Worm (Caenorhabditis elegans) whole organism, L4 larva: ENCODE measurements around the gene npp-15.

Experiments
- F26F4.8 ChIP-seq: fragments of 200-800 bp; sonication (Bioruptor generic); conservative IDR thresholded peaks from 2 replicates; pipeline ENCODE4 v1.3.6; 2022; ENCODE audit warnings: missing genetic modification characterization, missing compliant biosample characterization
- F37D6.2 ChIP-seq: sonication (generic microtip); optimal IDR thresholded peaks from 2 replicates; lab custom pipeline; 2016; ENCODE audit warnings: mild to moderate bottlenecking, missing genetic modification characterization, missing compliant biosample characterization
- F44E2.7 ChIP-seq: fragments of 200-800 bp; sonication (Bioruptor generic); IDR thresholded peaks from 2 replicates; pipeline ENCODE4 v2.1.2; 2022; ENCODE audit warnings: missing genetic modification characterization, missing compliant biosample characterization
- R02D3.7 ChIP-seq: fragments of 150-350 bp; sonication (generic microtip); optimal IDR thresholded peaks from 3 replicates; lab custom pipeline; 2014; ENCODE audit warnings: missing biosample characterization, missing genetic modification characterization
- T20F7.1 ChIP-seq: fragments of 200-800 bp; sonication (Bioruptor generic); optimal IDR thresholded peaks from 2 replicates; lab custom pipeline; 2018; ENCODE audit warnings: mild to moderate bottlenecking, missing genetic modification characterization, missing compliant biosample characterization
- Y48G9A.11 ChIP-seq: fragments of 200-800 bp; sonication (Bioruptor generic); IDR thresholded peaks from 2 replicates; pipeline ENCODE4 v1.3.6; 2022; ENCODE audit warnings: missing genetic modification reagents, missing genetic modification characterization, missing compliant biosample characterization
- ZK337.2 ChIP-seq: fragments of 200-800 bp; sonication (Bioruptor generic); IDR thresholded peaks from 2 replicates; pipeline ENCODE4 v1.3.6; 2022; ENCODE audit warnings: missing genetic modification reagents, missing genetic modification characterization, missing compliant biosample characterization
- ZK546.5 ChIP-seq, 2 experiments: sonication (generic microtip); optimal IDR thresholded peaks; 2 replicates each; lab custom pipeline; 2017; ENCODE audit warnings: missing biosample characterization in 2 of 2, missing genetic modification characterization in 2 of 2
- ama-1 ChIP-seq: fragments of 150-350 bp; optimal IDR thresholded peaks from 2 replicates; lab custom pipeline; 2014; ENCODE audit warnings: inconsistent platforms, mixed read lengths
- arid-1 ChIP-seq: fragments of 200-800 bp; sonication (Bioruptor generic); conservative IDR thresholded peaks from 2 replicates; pipeline ENCODE4 v1.3.6; 2022; ENCODE audit warnings: missing genetic modification reagents, missing genetic modification characterization, missing compliant biosample characterization
- attf-4 ChIP-seq: sonication (generic microtip); optimal IDR thresholded peaks from 3 replicates; lab custom pipeline; 2017; ENCODE audit warnings: missing biosample characterization, missing genetic modification characterization
- ceh-20 ChIP-seq: fragments of 200-800 bp; sonication (Bioruptor generic); IDR thresholded peaks from 2 replicates; pipeline ENCODE4 v1.3.6; 2022; ENCODE audit warnings: missing genetic modification reagents, missing genetic modification characterization, missing compliant biosample characterization
- ceh-28 ChIP-seq: fragments of 150-350 bp; optimal IDR thresholded peaks from 2 replicates; lab custom pipeline; 2014; ENCODE audit warnings: missing biosample characterization, missing genetic modification reagents, missing genetic modification characterization
- ceh-32 ChIP-seq: sonication (generic microtip); optimal IDR thresholded peaks from 2 replicates; lab custom pipeline; 2016; ENCODE audit warnings: mild to moderate bottlenecking, missing genetic modification characterization, missing compliant biosample characterization; ENCODE audit not compliant: poor library complexity
- ceh-82 ChIP-seq: sonication (generic microtip); optimal IDR thresholded peaks from 2 replicates; lab custom pipeline; 2017; ENCODE audit warnings: missing biosample characterization, missing genetic modification characterization
- ces-1 ChIP-seq: fragments of 150-350 bp; sonication (generic microtip); optimal IDR thresholded peaks from 4 replicates; lab custom pipeline; 2014; ENCODE audit warnings: missing biosample characterization, missing genetic modification reagents, missing genetic modification characterization
- ctbp-1 ChIP-seq: fragments of 200-800 bp; sonication (Bioruptor generic); IDR thresholded peaks from 2 replicates; pipeline ENCODE4 v1.3.6; 2022; ENCODE audit warnings: missing genetic modification reagents, missing genetic modification characterization, missing compliant biosample characterization
- daf-12 ChIP-seq: fragments of 150-350 bp; optimal IDR thresholded peaks from 2 replicates; lab custom pipeline; 2014; ENCODE audit warnings: missing biosample characterization, missing genetic modification reagents, missing genetic modification characterization
- dmd-6 ChIP-seq: fragments of 200-800 bp; sonication (Bioruptor generic); IDR thresholded peaks from 2 replicates; pipeline ENCODE4 v1.3.6; 2022; ENCODE audit warnings: missing genetic modification reagents, missing genetic modification characterization, missing compliant biosample characterization
- dpl-1 ChIP-seq: fragments of 150-350 bp; optimal IDR thresholded peaks from 2 replicates; lab custom pipeline; 2014; ENCODE audit warnings: missing biosample characterization, missing genetic modification reagents, missing genetic modification characterization
- egl-43 ChIP-seq: fragments of 200-800 bp; sonication (Bioruptor generic); IDR thresholded peaks from 2 replicates; pipeline ENCODE4 v1.3.6; 2022; ENCODE audit warnings: missing genetic modification reagents, missing genetic modification characterization, missing compliant biosample characterization
- fos-1 ChIP-seq: fragments of 150-350 bp; optimal IDR thresholded peaks from 2 replicates; lab custom pipeline; 2014; ENCODE audit warnings: missing biosample characterization, missing genetic modification characterization
- gei-8 ChIP-seq: fragments of 200-800 bp; sonication (Bioruptor generic); optimal IDR thresholded peaks from 2 replicates; lab custom pipeline; 2018; ENCODE audit warnings: mild to moderate bottlenecking, missing genetic modification characterization, missing compliant biosample characterization
- lim-7 ChIP-seq: fragments of 200-800 bp; sonication (Bioruptor generic); IDR thresholded peaks from 2 replicates; pipeline ENCODE4 v1.3.6; 2022; ENCODE audit warnings: missing genetic modification characterization, missing compliant biosample characterization
- lin-1 ChIP-seq: fragments of 200-800 bp; sonication (Bioruptor generic); IDR thresholded peaks from 2 replicates; pipeline ENCODE4 v1.3.6; 2022; ENCODE audit warnings: missing genetic modification reagents, missing genetic modification characterization, missing compliant biosample characterization
- lin-13 ChIP-seq: fragments of 150-350 bp; optimal IDR thresholded peaks from 2 replicates; lab custom pipeline; 2014; ENCODE audit warnings: missing biosample characterization, missing genetic modification reagents, missing genetic modification characterization
- lin-29 ChIP-seq: fragments of 200-800 bp; sonication (Bioruptor generic); IDR thresholded peaks from 2 replicates; pipeline ENCODE4 v1.3.6; 2022; ENCODE audit warnings: missing genetic modification reagents, missing genetic modification characterization, missing compliant biosample characterization
- lin-39 ChIP-seq: fragments of 150-350 bp; optimal IDR thresholded peaks from 2 replicates; lab custom pipeline; 2014; ENCODE audit warnings: missing biosample characterization, missing genetic modification reagents, missing genetic modification characterization
- madf-5 ChIP-seq, 2 experiments: fragments of 200-800 bp; sonication (Bioruptor generic); IDR thresholded peaks; 2 replicates each; pipeline ENCODE4 v1.3.6; 2022; ENCODE audit warnings: missing compliant biosample characterization in 2 of 2, missing genetic modification characterization in 2 of 2
- madf-9 ChIP-seq: fragments of 200-800 bp; sonication (Bioruptor generic); conservative IDR thresholded peaks from 2 replicates; pipeline ENCODE4 v1.3.6; 2022; ENCODE audit warnings: missing genetic modification reagents, missing genetic modification characterization, missing compliant biosample characterization
- mes-2 ChIP-seq: sonication (generic microtip); optimal IDR thresholded peaks from 2 replicates; lab custom pipeline; 2016; ENCODE audit warnings: missing genotype, mild to moderate bottlenecking, missing genetic modification characterization, missing compliant biosample characterization; ENCODE audit not compliant: poor library complexity, severe bottlenecking
- mxl-3 ChIP-seq: fragments of 200-800 bp; sonication (Bioruptor generic); optimal IDR thresholded peaks from 2 replicates; lab custom pipeline; 2018; ENCODE audit warnings: mild to moderate bottlenecking, missing genetic modification characterization, missing compliant biosample characterization
- nhr-102 ChIP-seq: sonication (generic microtip); optimal IDR thresholded peaks from 2 replicates; lab custom pipeline; 2016; ENCODE audit warnings: mild to moderate bottlenecking, missing genetic modification characterization, moderate library complexity, missing compliant biosample characterization
- nhr-28 ChIP-seq: fragments of 150-350 bp; optimal IDR thresholded peaks from 2 replicates; lab custom pipeline; 2014; ENCODE audit warnings: missing biosample characterization, missing genetic modification characterization
- nhr-42 ChIP-seq: fragments of 200-800 bp; sonication (Bioruptor generic); IDR thresholded peaks from 2 replicates; pipeline ENCODE4 v1.3.6; 2022; ENCODE audit warnings: missing genetic modification characterization, missing compliant biosample characterization
- nhr-48 ChIP-seq: sonication (generic microtip); optimal IDR thresholded peaks from 2 replicates; lab custom pipeline; 2016; ENCODE audit warnings: mild to moderate bottlenecking, missing genetic modification characterization, missing compliant biosample characterization
- nhr-6 ChIP-seq: fragments of 150-350 bp; optimal IDR thresholded peaks from 2 replicates; lab custom pipeline; 2014; ENCODE audit warnings: missing biosample characterization, missing genetic modification characterization
- nhr-77 ChIP-seq: fragments of 150-350 bp; optimal IDR thresholded peaks from 2 replicates; lab custom pipeline; 2014; ENCODE audit warnings: missing biosample characterization, missing genetic modification characterization
- pha-4 ChIP-seq, 2 experiments: fragments of 150-350 bp in 1 of 2; fragments of 200-800 bp in 1 of 2; sonication (Bioruptor generic) in 1 of 2; IDR thresholded peaks in 1 of 2; optimal IDR thresholded peaks in 1 of 2; 2 replicates each; pipeline versions ENCODE4 v1.3.6 to Lab custom; 2014 to 2022; ENCODE audit warnings: missing genetic modification characterization in 2 of 2, missing genetic modification reagents in 2 of 2, missing biosample characterization in 1 of 2, missing compliant biosample characterization in 1 of 2
- skn-1 ChIP-seq: fragments of 150-350 bp; optimal IDR thresholded peaks from 2 replicates; lab custom pipeline; 2014; ENCODE audit warnings: missing biosample characterization, missing genetic modification characterization
- spr-3 ChIP-seq: fragments of 200-800 bp; sonication (Bioruptor generic); optimal IDR thresholded peaks from 2 replicates; lab custom pipeline; 2018; ENCODE audit warnings: mild to moderate bottlenecking, missing genetic modification characterization, missing compliant biosample characterization
- tra-1 ChIP-seq: fragments of 200-800 bp; sonication (Bioruptor generic); IDR thresholded peaks from 2 replicates; pipeline ENCODE4 v1.3.6; 2022; ENCODE audit warnings: missing genetic modification reagents, missing genetic modification characterization, missing compliant biosample characterization
- unc-130 ChIP-seq: sonication (generic microtip); optimal IDR thresholded peaks from 2 replicates; lab custom pipeline; 2016; ENCODE audit warnings: missing genetic modification reagents, missing genetic modification characterization, missing compliant biosample characterization
- vab-7 ChIP-seq: fragments of 200-800 bp; sonication (Bioruptor generic); IDR thresholded peaks from 2 replicates; pipeline ENCODE4 v1.3.6; 2022; ENCODE audit warnings: missing genetic modification reagents, missing genetic modification characterization, missing compliant biosample characterization
- zip-11 ChIP-seq: fragments of 200-800 bp; sonication (Bioruptor generic); IDR thresholded peaks from 2 replicates; pipeline ENCODE4 v1.3.6; 2022; ENCODE audit warnings: missing genetic modification characterization, missing compliant biosample characterization

Gene npp-15

ce11 chrIII:7977224-7977623 lies 48.4 kb downstream of the npp-15 start (continued):
- TF ChIP-seq vab-7: 0 out of 2 replicates have a peak, but pooled peaks have one; percentile 23
- TF ChIP-seq F37D6.2 (tag; lab: Kevin White, UChicago): no peak
- no peak for TF ChIP-seq fos-1 (tag; lab: Kevin White, UChicago)
- TF ChIP-seq lin-29 (GFP tag; lab: Robert Waterston, UW): no peak
- no peak for TF ChIP-seq pha-4 (GFP tag; IDR thresholded peaks at IDR 0.05; lab: Robert Waterston, UW)
- TF ChIP-seq pha-4 (tag; optimal IDR thresholded peaks at IDR 0.05; lab: Kevin White, UChicago): no peak
- peak; percentile 89 for TF ChIP-seq ama-1 (lab: Kevin White, UChicago)
- no peak for TF ChIP-seq ceh-82 (tag; lab: Kevin White, UChicago)
- no peak for TF ChIP-seq dpl-1 (GFP tag; lab: Kevin White, UChicago)
- TF ChIP-seq nhr-77 (tag; lab: Kevin White, UChicago): peak; percentile 24
- TF ChIP-seq ctbp-1 (GFP tag; lab: Robert Waterston, UW): no peak
- no peak for TF ChIP-seq mxl-3 (GFP tag; lab: Kevin White, UChicago)

- TF ChIP-seq Y48G9A.11 (GFP tag; lab: Robert Waterston, UW) (no peak), mes-2 (tag; lab: Kevin White, UChicago) (no peak)
Measured at ce11 chrIII:7977777-7978176, 48.9 kb downstream of the npp-15 start, which contains the start of gene C06G4.4. Gene C06G4.4, minus strand, starts transcription at chrIII:7977812.

ce11 chrIII:7978289-7978688 lies 49.4 kb downstream of the npp-15 start:
- peak; percentile 31; the same call in 1 of the 2 replicates for TF ChIP-seq pha-4 (GFP tag; IDR thresholded peaks at IDR 0.05; lab: Robert Waterston, UW)
- TF ChIP-seq pha-4 (tag; optimal IDR thresholded peaks at IDR 0.05; lab: Kevin White, UChicago): no peak
- peak; percentile 57; the same call in 1 of the 2 replicates for TF ChIP-seq lim-7 (GFP tag; lab: Robert Waterston, UW)
- no peak for TF ChIP-seq ceh-82 (tag; lab: Kevin White, UChicago)
- no peak for TF ChIP-seq nhr-42 (GFP tag; lab: Robert Waterston, UW)
- TF ChIP-seq R02D3.7 (tag; lab: Kevin White, UChicago): no peak
- no peak for TF ChIP-seq ZK337.2 (GFP tag; lab: Robert Waterston, UW)
- 0 out of 2 replicates have a peak, but pooled peaks have one; percentile 13 for TF ChIP-seq arid-1
- no peak for TF ChIP-seq ZK546.5 (tag; optimal IDR thresholded peaks at IDR 0.05; lab: Kevin White, UChicago)
- no peak for TF ChIP-seq Y48G9A.11 (GFP tag; lab: Robert Waterston, UW)
- TF ChIP-seq T20F7.1 (GFP tag; lab: Kevin White, UChicago): no peak
- 0 out of 2 replicates have a peak, but pooled peaks have one; percentile 60 for TF ChIP-seq egl-43 (GFP tag; lab: Robert Waterston, UW)
- peak; percentile 38; the same call in 1 of the 2 replicates for TF ChIP-seq madf-9 (GFP tag; lab: Robert Waterston, UW)
- peak; percentile 31; the same call in 1 of the 2 replicates for TF ChIP-seq ceh-20 (GFP tag; lab: Robert Waterston, UW)
- TF ChIP-seq nhr-28 (tag; lab: Kevin White, UChicago): no peak
- TF ChIP-seq nhr-102 (tag; lab: Kevin White, UChicago): no peak
- 0 out of 2 replicates have a peak, but pooled peaks have one; percentile 45 for TF ChIP-seq F44E2.7 (GFP tag; lab: Robert Waterston, UW)
- 0 out of 2 replicates have a peak, but pooled peaks have one; percentile 15 for TF ChIP-seq dmd-6 (GFP tag; lab: Robert Waterston, UW)
- no peak for TF ChIP-seq spr-3
- no peak for TF ChIP-seq zip-11
- no peak for TF ChIP-seq nhr-6
- no peak for TF ChIP-seq madf-5 (GFP tag; IDR thresholded peaks at IDR 0.05; lab: Robert Waterston, UW)
- TF ChIP-seq ama-1 (lab: Kevin White, UChicago): no peak
- no peak for TF ChIP-seq F26F4.8 (GFP tag; lab: Robert Waterston, UW)
- TF ChIP-seq nhr-77 (tag; lab: Kevin White, UChicago): no peak
- TF ChIP-seq lin-39 (tag; lab: Kevin White, UChicago): no peak
- TF ChIP-seq attf-4: no peak
- no peak for TF ChIP-seq daf-12
- peak; percentile 24 for TF ChIP-seq gei-8
- 0 out of 2 replicates have a peak, but pooled peaks have one; percentile 10 for TF ChIP-seq lin-1 (GFP tag; lab: Robert Waterston, UW)
- TF ChIP-seq unc-130 (GFP tag; lab: Kevin White, UChicago): no peak
- no peak for TF ChIP-seq lin-13 (GFP tag; lab: Kevin White, UChicago)
- no peak for TF ChIP-seq ces-1 (GFP tag; lab: Kevin White, UChicago)
- TF ChIP-seq skn-1 (tag; lab: Kevin White, UChicago): no peak
- TF ChIP-seq tra-1 (GFP tag; lab: Robert Waterston, UW): no peak
- TF ChIP-seq ceh-28 (tag; lab: Kevin White, UChicago): no peak
- no peak for TF ChIP-seq lin-29 (GFP tag; lab: Robert Waterston, UW)
- TF ChIP-seq ctbp-1 (GFP tag; lab: Robert Waterston, UW): 0 out of 2 replicates have a peak, but pooled peaks have one; percentile 19
- TF ChIP-seq ceh-32: no peak
- peak; percentile 15 for TF ChIP-seq mes-2 (tag; lab: Kevin White, UChicago)
- no peak for TF ChIP-seq nhr-48
